Worm (Caenorhabditis elegans): ENCODE results near the gene F58E2.4.

Gene F58E2.4

ce11 chrIV:3504144-3504543 is 41.0 kb downstream of the F58E2.4 start, which contains the start of gene srz-83:
Gene srz-83 (plus strand): TSS chrIV:3504444.
- TF ChIP-seq sma-3 (GFP tag; optimal IDR thresholded peaks at IDR 0.05) (no peak), elt-1 (tag; optimal IDR thresholded peaks at IDR 0.05) (no peak), nhr-10 (tag; optimal IDR thresholded peaks at IDR 0.05) (no peak), ZK546.5 (tag; optimal IDR thresholded peaks at IDR 0.05) (no peak), ztf-11 (tag; optimal IDR thresholded peaks at IDR 0.05) (no peak), lin-11 (tag; optimal IDR thresholded peaks at IDR 0.05) (no peak), sma-9 (GFP tag; optimal IDR thresholded peaks at IDR 0.05) (no peak), sma-9 (tag; optimal IDR thresholded peaks at IDR 0.05) (no peak), egl-27 (tag; optimal IDR thresholded peaks at IDR 0.05) (no peak), unc-39 (tag; optimal IDR thresholded peaks at IDR 0.05) (no peak), snpc-4 (tag; optimal IDR thresholded peaks at IDR 0.05) (no peak), alr-1 (tag; optimal IDR thresholded peaks at IDR 0.05) (no peak), C34F6.9 (tag; optimal IDR thresholded peaks at IDR 0.05) (no peak), R02D3.7 (tag; optimal IDR thresholded peaks at IDR 0.05) (no peak), aly-2 (tag; optimal IDR thresholded peaks at IDR 0.05) (no peak)

- TF ChIP-seq unc-39 (tag; optimal IDR thresholded peaks at IDR 0.05): no peak
- peak in 1 of 2 experiments; percentile 5 for TF ChIP-seq lsy-2 (tag; optimal IDR thresholded peaks at IDR 0.05)
Observed at ce11 chrIV:3505940-3506339, 42.8 kb downstream of the F58E2.4 start.

ce11 chrIV:3509477-3510063 is 46.4 kb downstream of the F58E2.4 start, which contains the start of gene ced-10:
Gene ced-10 (minus strand): TSS chrIV:3509527.
- TF ChIP-seq skn-1 (tag; optimal IDR thresholded peaks at IDR 0.05) (no peak), ztf-4 (tag; optimal IDR thresholded peaks at IDR 0.05) (no peak), nhr-6 (tag; optimal IDR thresholded peaks at IDR 0.05) (no peak), R02D3.7 (tag; optimal IDR thresholded peaks at IDR 0.05) (no peak), snpc-4 (tag; optimal IDR thresholded peaks at IDR 0.05) (no peak), nhr-237 (tag; optimal IDR thresholded peaks at IDR 0.05) (no peak), mab-5 (tag; optimal IDR thresholded peaks at IDR 0.05) (no peak), nhr-12 (tag; optimal IDR thresholded peaks at IDR 0.05) (no peak), aly-2 (tag; optimal IDR thresholded peaks at IDR 0.05) (no peak), nhr-129 (tag; optimal IDR thresholded peaks at IDR 0.05) (no peak), ZK546.5 (tag; optimal IDR thresholded peaks at IDR 0.05) (no peak), dmd-4 (tag; optimal IDR thresholded peaks at IDR 0.05) (no peak), gmeb-1 (tag; optimal IDR thresholded peaks at IDR 0.05) (no peak)

- no peak for TF ChIP-seq mdl-1 (tag; optimal IDR thresholded peaks at IDR 0.05)
- TF ChIP-seq F13H6.1 (tag; optimal IDR thresholded peaks at IDR 0.05): no peak
- TF ChIP-seq elt-1 (tag; optimal IDR thresholded peaks at IDR 0.05): no peak
- no peak for TF ChIP-seq ztf-11 (tag; optimal IDR thresholded peaks at IDR 0.05)
- no peak for TF ChIP-seq egl-27 (tag; optimal IDR thresholded peaks at IDR 0.05)
- TF ChIP-seq fos-1 (tag; optimal IDR thresholded peaks at IDR 0.05): no peak
- TF ChIP-seq snpc-4 (tag; optimal IDR thresholded peaks at IDR 0.05): no peak
- TF ChIP-seq crh-2 (tag; optimal IDR thresholded peaks at IDR 0.05): no peak
- no peak for TF ChIP-seq unc-55 (GFP tag; optimal IDR thresholded peaks at IDR 0.05)
- no peak for TF ChIP-seq alr-1 (tag; optimal IDR thresholded peaks at IDR 0.05)
Observed at ce11 chrIV:3514467-3514866, 51.3 kb downstream of the F58E2.4 start, which contains the start of gene tsg-101. Gene tsg-101 (minus strand): TSS chrIV:3514567.

ce11 chrIV:3515412-3516046 is 52.3 kb downstream of the F58E2.4 start:
- no peak for TF ChIP-seq R02D3.7 (tag; optimal IDR thresholded peaks at IDR 0.05)
- TF ChIP-seq fos-1 (tag; optimal IDR thresholded peaks at IDR 0.05): peak; percentile 86
- TF ChIP-seq crh-2 (tag; optimal IDR thresholded peaks at IDR 0.05): peak; percentile 69
- no peak for TF ChIP-seq aly-2 (tag; optimal IDR thresholded peaks at IDR 0.05)
- peak; percentile 83 for TF ChIP-seq unc-55 (GFP tag; optimal IDR thresholded peaks at IDR 0.05)
- peak in 1 of 2 experiments; percentile 60 for TF ChIP-seq lsy-2 (tag; optimal IDR thresholded peaks at IDR 0.05)
- no peak for TF ChIP-seq nhr-25 (tag; optimal IDR thresholded peaks at IDR 0.05)
- TF ChIP-seq lin-11 (tag; optimal IDR thresholded peaks at IDR 0.05): peak; percentile 63
- TF ChIP-seq unc-39 (tag; optimal IDR thresholded peaks at IDR 0.05): no peak
- no peak for TF ChIP-seq dmd-4 (tag; optimal IDR thresholded peaks at IDR 0.05)
- TF ChIP-seq snpc-4 (tag; optimal IDR thresholded peaks at IDR 0.05): peak; percentile 22
- TF ChIP-seq C34F6.9 (tag; optimal IDR thresholded peaks at IDR 0.05): peak; percentile 78
- peak; percentile 86 for TF ChIP-seq F13H6.1 (tag; optimal IDR thresholded peaks at IDR 0.05)
- peak; percentile 45 for TF ChIP-seq zag-1 (tag; optimal IDR thresholded peaks at IDR 0.05)
- TF ChIP-seq lin-13 (GFP tag; optimal IDR thresholded peaks at IDR 0.05): peak; percentile 13
- no peak for TF ChIP-seq nhr-77 (tag; optimal IDR thresholded peaks at IDR 0.05)
- peak; percentile 72 for TF ChIP-seq nhr-129 (tag; optimal IDR thresholded peaks at IDR 0.05)
- TF ChIP-seq mdl-1 (tag; optimal IDR thresholded peaks at IDR 0.05): peak in 1 of 2 experiments; percentile 14
